Fruit fly (Drosophila melanogaster) whole organism, embryonic: Measurements from ENCODE around the gene Mco4.

Source experiments
- Adf1 ChIP-seq: fragments of 200-800 bp; sonication (Bioruptor generic); IDR thresholded peaks from 2 replicates; pipeline ENCODE4 v1.3.6; 2022; ENCODE audit warnings: missing biosample characterization, missing genetic modification characterization
- Awh ChIP-seq: fragments of 200-800 bp; sonication (Bioruptor generic); IDR thresholded peaks from 2 replicates; pipeline ENCODE4, ENCODE4 v1.3.6; 2022; ENCODE audit warnings: missing biosample characterization, missing genetic modification characterization
- Blimp-1 ChIP-seq: fragments of 200-800 bp; sonication (Bioruptor generic); optimal IDR thresholded peaks from 3 replicates; lab custom pipeline; 2018; ENCODE audit warnings: missing biosample characterization, missing genetic modification characterization, mild to moderate bottlenecking, moderate library complexity, missing genetic modification reagents
- CG10654 ChIP-seq: fragments of 200-800 bp; sonication (Bioruptor generic); optimal IDR thresholded peaks from 2 replicates; lab custom pipeline; 2016; ENCODE audit warnings: missing biosample characterization, missing genetic modification characterization
- CG11560 ChIP-seq: fragments of 200-800 bp; sonication (Bioruptor generic); IDR thresholded peaks from 3 replicates; pipeline ENCODE4 v1.3.6; 2022; ENCODE audit warnings: missing biosample characterization, missing genetic modification characterization
- CG11723 ChIP-seq: fragments of 200-800 bp; sonication (Bioruptor generic); optimal IDR thresholded peaks from 2 replicates; lab custom pipeline; 2017; ENCODE audit warnings: missing biosample characterization, mild to moderate bottlenecking, missing genetic modification characterization
- CG12155 ChIP-seq: fragments of 200-800 bp; sonication (Bioruptor generic); optimal IDR thresholded peaks from 3 replicates; lab custom pipeline; 2016; ENCODE audit warnings: missing biosample characterization, missing genetic modification characterization
- CG13296 ChIP-seq: fragments of 200-800 bp; sonication (Bioruptor generic); optimal IDR thresholded peaks from 3 replicates; lab custom pipeline; 2018; ENCODE audit warnings: missing biosample characterization, mild to moderate bottlenecking, missing genetic modification characterization
- CG16779 ChIP-seq: fragments of 200-800 bp; sonication (Bioruptor generic); IDR thresholded peaks from 2 replicates; pipeline ENCODE4 v1.3.6; 2022; ENCODE audit warnings: missing biosample characterization, missing genetic modification characterization
- CG17328 ChIP-seq: fragments of 200-800 bp; sonication (Bioruptor generic); IDR thresholded peaks from 2 replicates; pipeline ENCODE4 v1.3.6; 2022; ENCODE audit warnings: missing biosample characterization, missing genetic modification characterization
- CG2875 ChIP-seq: fragments of 200-800 bp; sonication (Bioruptor generic); optimal IDR thresholded peaks from 2 replicates; lab custom pipeline; 2017; ENCODE audit warnings: missing biosample characterization, mild to moderate bottlenecking, missing genetic modification characterization, missing genetic modification reagents
- CG3995 ChIP-seq: fragments of 200-800 bp; sonication (Bioruptor generic); optimal IDR thresholded peaks from 3 replicates; lab custom pipeline; 2016; ENCODE audit warnings: missing biosample characterization, missing genetic modification characterization
- CG4328 ChIP-seq: fragments of 200-800 bp; sonication (Bioruptor generic); optimal IDR thresholded peaks from 3 replicates; lab custom pipeline; 2017; ENCODE audit warnings: missing biosample characterization, missing genetic modification reagents, missing genetic modification characterization
- CG4820 ChIP-seq: fragments of 200-800 bp; sonication (Bioruptor generic); optimal IDR thresholded peaks from 3 replicates; lab custom pipeline; 2016; ENCODE audit warnings: missing biosample characterization, missing genetic modification characterization
- CG5245 ChIP-seq: fragments of 200-800 bp; sonication (Bioruptor generic); optimal IDR thresholded peaks from 3 replicates; lab custom pipeline; 2016; ENCODE audit warnings: missing biosample characterization, missing genetic modification characterization
- CG6175 ChIP-seq: fragments of 200-800 bp; sonication (Bioruptor generic); IDR thresholded peaks from 3 replicates; pipeline ENCODE4 v1.3.6; 2022; ENCODE audit warnings: missing biosample characterization, missing genetic modification characterization
- CG6791 ChIP-seq: fragments of 200-800 bp; sonication (Bioruptor generic); IDR thresholded peaks from 3 replicates; pipeline ENCODE4 v1.3.6; 2022; ENCODE audit warnings: missing biosample characterization, missing genetic modification characterization; ENCODE audit not compliant: partially characterized antibody
- CG8290 ChIP-seq, 3 experiments: fragments of 200-800 bp; sonication (Bioruptor generic); optimal IDR thresholded peaks; 2 replicates each; lab custom pipeline; 2016 to 2019; ENCODE audit warnings: missing biosample characterization in 3 of 3, missing genetic modification characterization in 3 of 3, mild to moderate bottlenecking in 2 of 3, moderate library complexity in 1 of 3
- CG8478 ChIP-seq: fragments of >200 bp; optimal IDR thresholded peaks from 2 replicates; lab custom pipeline; 2018
- CG8924 ChIP-seq: fragments of 200-800 bp; optimal IDR thresholded peaks from 3 replicates; lab custom pipeline; 2019; ENCODE audit warnings: missing biosample characterization, mild to moderate bottlenecking, missing genetic modification characterization, moderate library complexity
- CG9797 ChIP-seq: fragments of 200-800 bp; sonication (Bioruptor generic); optimal IDR thresholded peaks from 3 replicates; lab custom pipeline; 2018; ENCODE audit warnings: missing biosample characterization, mild to moderate bottlenecking, missing genetic modification characterization
- Dbx ChIP-seq: fragments of 200-800 bp; sonication (Bioruptor generic); IDR thresholded peaks from 3 replicates; pipeline ENCODE4 v1.3.6; 2022; ENCODE audit warnings: missing biosample characterization, missing genetic modification characterization
- Doc2 ChIP-seq: fragments of 200-800 bp; sonication (Bioruptor generic); IDR thresholded peaks from 2 replicates; pipeline ENCODE4 v1.3.6; 2022; ENCODE audit warnings: missing biosample characterization, missing genetic modification characterization
- Hand ChIP-seq: fragments of 200-800 bp; sonication (Bioruptor generic); optimal IDR thresholded peaks from 2 replicates; lab custom pipeline; 2017; ENCODE audit warnings: mild to moderate bottlenecking, missing biosample characterization, missing genetic modification reagents, missing genetic modification characterization
- Hr3 ChIP-seq: fragments of 200-800 bp; sonication (Bioruptor generic); optimal IDR thresholded peaks from 3 replicates; lab custom pipeline; 2016; ENCODE audit warnings: missing biosample characterization, missing genetic modification characterization
- Mad ChIP-seq: fragments of 200-800 bp; sonication (Bioruptor generic); optimal IDR thresholded peaks from 2 replicates; lab custom pipeline; 2016; ENCODE audit warnings: missing biosample characterization, missing genetic modification characterization
- Max ChIP-seq: fragments of 200-800 bp; sonication (Bioruptor generic); optimal IDR thresholded peaks from 2 replicates; lab custom pipeline; 2016; ENCODE audit warnings: missing biosample characterization, mild to moderate bottlenecking, missing genetic modification characterization
- Meics ChIP-seq: fragments of 200-800 bp; sonication (Bioruptor generic); optimal IDR thresholded peaks from 2 replicates; lab custom pipeline; 2017; ENCODE audit warnings: missing biosample characterization, mild to moderate bottlenecking, missing genetic modification characterization
- Mrtf ChIP-seq: fragments of 200-800 bp; sonication (Bioruptor generic); IDR thresholded peaks from 3 replicates; pipeline ENCODE4 v1.3.6; 2022; ENCODE audit warnings: missing biosample characterization, missing genetic modification characterization
- Ravus ChIP-seq: fragments of 200-800 bp; sonication (Bioruptor generic); IDR thresholded peaks from 2 replicates; pipeline ENCODE4 v1.3.6; 2022; ENCODE audit warnings: missing biosample characterization, missing genetic modification characterization
- Ssrp ChIP-seq: fragments of 200-800 bp; sonication (Bioruptor generic); optimal IDR thresholded peaks from 2 replicates; lab custom pipeline; 2018; ENCODE audit warnings: missing biosample characterization, mild to moderate bottlenecking, missing genetic modification characterization, moderate library complexity
- Usf ChIP-seq: fragments of 200-800 bp; sonication (Bioruptor generic); optimal IDR thresholded peaks from 2 replicates; lab custom pipeline; 2017; ENCODE audit warnings: missing genotype, missing biosample characterization, missing genetic modification characterization
- aop ChIP-seq: fragments of 200-800 bp; sonication (Bioruptor generic); IDR thresholded peaks from 2 replicates; pipeline ENCODE4 v1.3.6; 2022; ENCODE audit warnings: missing biosample characterization, missing genetic modification characterization
- ara ChIP-seq: fragments of 200-800 bp; sonication (Bioruptor generic); IDR thresholded peaks from 2 replicates; pipeline ENCODE4 v1.3.6; 2022; ENCODE audit warnings: missing biosample characterization, missing genetic modification characterization
- chinmo ChIP-seq: fragments of 200-800 bp; sonication (Bioruptor generic); IDR thresholded peaks from 4 replicates; pipeline ENCODE4 v1.3.6; 2022; ENCODE audit warnings: missing biosample characterization, missing genetic modification characterization; ENCODE audit not compliant: partially characterized antibody
- croc ChIP-seq: fragments of 200-800 bp; sonication (Bioruptor generic); conservative IDR thresholded peaks from 3 replicates; pipeline ENCODE4 v1.3.6; 2022; ENCODE audit warnings: missing biosample characterization, missing genetic modification characterization
- dan ChIP-seq: fragments of 200-800 bp; sonication (Bioruptor generic); IDR thresholded peaks from 2 replicates; pipeline ENCODE4 v1.3.6; 2022; ENCODE audit warnings: missing biosample characterization, missing genetic modification characterization
- eve ChIP-seq, 2 experiments: fragments of >200 bp; optimal IDR thresholded peaks; 2 replicates each; lab custom pipeline; 2017; ENCODE audit warnings: missing biosample characterization in 2 of 2, missing genetic modification characterization in 2 of 2
- gcm ChIP-seq: fragments of 200-800 bp; sonication (Bioruptor generic); optimal IDR thresholded peaks from 2 replicates; lab custom pipeline; 2019; ENCODE audit warnings: missing biosample characterization, mild to moderate bottlenecking, missing genetic modification characterization, moderate library complexity
- gcm2 ChIP-seq: fragments of 200-800 bp; sonication (Bioruptor generic); optimal IDR thresholded peaks from 2 replicates; lab custom pipeline; 2016; ENCODE audit warnings: missing biosample characterization, missing genetic modification characterization
- ham ChIP-seq: fragments of 200-800 bp; sonication (Bioruptor generic); IDR thresholded peaks from 2 replicates; pipeline ENCODE4 v1.3.6; 2022; ENCODE audit warnings: missing biosample characterization, missing genetic modification characterization
- kay ChIP-seq: fragments of 200-800 bp; sonication (Bioruptor generic); optimal IDR thresholded peaks from 2 replicates; lab custom pipeline; 2016; ENCODE audit warnings: missing biosample characterization, missing genetic modification characterization
- lilli ChIP-seq: fragments of 200-800 bp; sonication (Bioruptor generic); optimal IDR thresholded peaks from 3 replicates; lab custom pipeline; 2016; ENCODE audit warnings: missing biosample characterization, missing genetic modification characterization
- pb ChIP-seq: fragments of 200-800 bp; sonication (Bioruptor generic); optimal IDR thresholded peaks from 3 replicates; lab custom pipeline; 2016; ENCODE audit warnings: missing biosample characterization, missing genetic modification characterization
- sd ChIP-seq: fragments of 200-800 bp; sonication (Bioruptor generic); optimal IDR thresholded peaks from 3 replicates; lab custom pipeline; 2018; ENCODE audit warnings: missing biosample characterization, mild to moderate bottlenecking, missing genetic modification characterization, moderate library complexity
- sqz ChIP-seq: fragments of 200-800 bp; sonication (Bioruptor generic); optimal IDR thresholded peaks from 3 replicates; lab custom pipeline; 2018; ENCODE audit warnings: missing biosample characterization, mild to moderate bottlenecking, missing genetic modification characterization
- tll ChIP-seq, 2 experiments: fragments of 200-800 bp in 1 of 2; fragments of >200 bp in 1 of 2; sonication (Bioruptor generic) in 1 of 2; optimal IDR thresholded peaks; 2 replicates each; lab custom pipeline; 2017 to 2019; ENCODE audit warnings: missing biosample characterization in 2 of 2, missing genetic modification characterization in 2 of 2, mild to moderate bottlenecking in 1 of 2, moderate library complexity in 1 of 2
- unc-4 ChIP-seq: fragments of 200-800 bp; sonication (Bioruptor generic); IDR thresholded peaks from 2 replicates; pipeline ENCODE4 v1.3.6; 2022; ENCODE audit warnings: missing biosample characterization, missing genetic modification characterization; ENCODE audit not compliant: partially characterized antibody
- zen ChIP-seq: fragments of 200-800 bp; sonication (Bioruptor generic); optimal IDR thresholded peaks from 3 replicates; lab custom pipeline; 2018; ENCODE audit warnings: missing biosample characterization, mild to moderate bottlenecking, missing genetic modification characterization, moderate library complexity

Mco4 gene

dm6 chrX:17826807-17827703 is 28.9 kb downstream of the Mco4 start, which contains the start of gene Socs16D (continued):
- TF ChIP-seq Mrtf: no peak
- TF ChIP-seq ara (GFP tag; lab: Robert Waterston, UW): no peak
- peak; percentile 58 for TF ChIP-seq CG8290 (GFP tag; optimal IDR thresholded peaks at IDR 0.05; lab: Kevin White, UChicago)
- TF ChIP-seq CG8290 (tag; optimal IDR thresholded peaks at IDR 0.05; lab: Kevin White, UChicago): peak in 1 of 2 experiments; percentile 75
- no peak for TF ChIP-seq Awh
- TF ChIP-seq Blimp-1 (GFP tag; lab: Kevin White, UChicago): peak; percentile 43
- TF ChIP-seq CG9797: peak; percentile 43
- peak; percentile 62 for TF ChIP-seq zen (tag; lab: Kevin White, UChicago)
- TF ChIP-seq CG16779 (GFP tag; lab: Robert Waterston, UW): no peak
- TF ChIP-seq eve (GFP tag; optimal IDR thresholded peaks at IDR 0.05; lab: Kevin White, UChicago): no peak
- peak; percentile 25 for TF ChIP-seq Meics (GFP tag; lab: Kevin White, UChicago)
- no peak for TF ChIP-seq gcm2 (GFP tag; lab: Kevin White, UChicago)
- TF ChIP-seq CG5245: no peak
- TF ChIP-seq CG12155: peak; percentile 36
- no peak for TF ChIP-seq croc (GFP tag; lab: Robert Waterston, UW)
- TF ChIP-seq Hand (GFP tag; lab: Kevin White, UChicago): peak; percentile 38
- TF ChIP-seq CG6175: 0 out of 3 replicates have a peak, but pooled peaks have one; percentile 31
- TF ChIP-seq Ssrp: no peak
- TF ChIP-seq Adf1 (GFP tag; lab: Robert Waterston, UW): no peak
- TF ChIP-seq chinmo (GFP tag; lab: Robert Waterston, UW): peak; percentile 98
- TF ChIP-seq CG11560 (tag; lab: Robert Waterston, UW): peak; percentile 38; the same call in 1 of the 3 replicates
- TF ChIP-seq dan: no peak
- 0 out of 2 replicates have a peak, but pooled peaks have one; percentile 21 for TF ChIP-seq CG17328 (GFP tag; lab: Robert Waterston, UW)
- no peak for TF ChIP-seq CG11723 (GFP tag; lab: Kevin White, UChicago)
- TF ChIP-seq gcm (GFP tag; lab: Kevin White, UChicago): peak; percentile 10
- TF ChIP-seq CG8478 (lab: Kevin White, UChicago): peak; percentile 97
- TF ChIP-seq Usf: no peak
- TF ChIP-seq sqz (GFP tag; lab: Kevin White, UChicago): no peak
- peak; percentile 68 for TF ChIP-seq lilli (GFP tag; lab: Kevin White, UChicago)
- peak; percentile 35 for TF ChIP-seq pb (GFP tag; lab: Kevin White, UChicago)
- peak; percentile 17 for TF ChIP-seq sd (tag; lab: Kevin White, UChicago)
- TF ChIP-seq CG3995 (GFP tag; lab: Kevin White, UChicago): peak; percentile 53
- TF ChIP-seq tll (GFP tag; optimal IDR thresholded peaks at IDR 0.05; lab: Kevin White, UChicago): peak in 1 of 2 experiments; percentile 12
- no peak for TF ChIP-seq Ravus (GFP tag; lab: Robert Waterston, UW)
- TF ChIP-seq CG4328 (GFP tag; lab: Kevin White, UChicago): peak; percentile 24
- peak; percentile 32 for TF ChIP-seq Mad (GFP tag; lab: Kevin White, UChicago)
- no peak for TF ChIP-seq CG2875 (GFP tag; lab: Kevin White, UChicago)
- TF ChIP-seq CG6791 (GFP tag; lab: Robert Waterston, UW): peak; percentile 98
- TF ChIP-seq kay (GFP tag; lab: Kevin White, UChicago): no peak
- TF ChIP-seq Hr3 (GFP tag; lab: Kevin White, UChicago): peak; percentile 7
- TF ChIP-seq CG4820 (GFP tag; lab: Kevin White, UChicago): no peak
- TF ChIP-seq ham: no peak
- TF ChIP-seq CG10654 (GFP tag; lab: Kevin White, UChicago): peak; percentile 7
- TF ChIP-seq Doc2 (GFP tag; lab: Robert Waterston, UW): no peak
- peak; percentile 76 for TF ChIP-seq Dbx (GFP tag; lab: Robert Waterston, UW)
- no peak for TF ChIP-seq aop
- peak; percentile 34 for TF ChIP-seq Max (GFP tag; lab: Kevin White, UChicago)
- peak; percentile 34 for TF ChIP-seq CG13296 (GFP tag; lab: Kevin White, UChicago)
- peak; percentile 51 for TF ChIP-seq CG8924 (tag; lab: Kevin White, UChicago)
- peak; percentile 97 for TF ChIP-seq unc-4 (GFP tag; lab: Robert Waterston, UW)
